Fruit fly (Drosophila melanogaster) whole organism, embryonic: ENCODE data around the gene M6.

Source experiments
- Antp ChIP-seq: fragments of 200-800 bp; sonication (Bioruptor generic); optimal IDR thresholded peaks from 3 replicates; lab custom pipeline; 2016; ENCODE audit warnings: missing biosample characterization, missing genetic modification characterization
- Bgb ChIP-seq: fragments of 200-800 bp; sonication (Bioruptor generic); IDR thresholded peaks from 2 replicates; pipeline ENCODE4 v1.3.6; 2022; ENCODE audit warnings: missing biosample characterization, missing genetic modification characterization; ENCODE audit not compliant: partially characterized antibody
- CG10267 ChIP-seq: fragments of 200-800 bp; sonication (Bioruptor generic); optimal IDR thresholded peaks from 2 replicates; lab custom pipeline; 2018; ENCODE audit warnings: missing biosample characterization, mild to moderate bottlenecking, missing genetic modification characterization, moderate library complexity
- CG10543 ChIP-seq: fragments of 200-800 bp; sonication (Bioruptor generic); optimal IDR thresholded peaks from 3 replicates; lab custom pipeline; 2017; ENCODE audit warnings: missing biosample characterization, mild to moderate bottlenecking, missing genetic modification characterization, moderate library complexity
- CG12744 ChIP-seq: fragments of 200-800 bp; sonication (Bioruptor generic); optimal IDR thresholded peaks from 2 replicates; lab custom pipeline; 2016; ENCODE audit warnings: missing biosample characterization, missing genetic modification characterization
- CG13287 ChIP-seq: fragments of 200-800 bp; sonication (Bioruptor generic); IDR thresholded peaks from 2 replicates; pipeline ENCODE4 v1.3.6; 2022; ENCODE audit warnings: missing biosample characterization, missing genetic modification characterization; ENCODE audit not compliant: partially characterized antibody
- CG17829 ChIP-seq: fragments of 200-800 bp; optimal IDR thresholded peaks from 2 replicates; lab custom pipeline; 2019; ENCODE audit warnings: missing biosample characterization, mild to moderate bottlenecking, missing genetic modification characterization, moderate library complexity
- CG2120 ChIP-seq: fragments of 200-800 bp; sonication (Bioruptor generic); optimal IDR thresholded peaks from 3 replicates; lab custom pipeline; 2016; ENCODE audit warnings: missing biosample characterization, missing genetic modification characterization
- CG3847 ChIP-seq: fragments of 200-800 bp; sonication (Bioruptor generic); IDR thresholded peaks from 2 replicates; pipeline ENCODE4 v1.3.6; 2022; ENCODE audit warnings: missing biosample characterization, missing genetic modification characterization
- CG6791 ChIP-seq: fragments of 200-800 bp; sonication (Bioruptor generic); IDR thresholded peaks from 3 replicates; pipeline ENCODE4 v1.3.6; 2022; ENCODE audit warnings: missing biosample characterization, missing genetic modification characterization; ENCODE audit not compliant: partially characterized antibody
- CG7556 ChIP-seq: fragments of 200-800 bp; sonication (Bioruptor generic); optimal IDR thresholded peaks from 2 replicates; lab custom pipeline; 2017; ENCODE audit warnings: missing biosample characterization, mild to moderate bottlenecking, missing genetic modification characterization
- CG8388 ChIP-seq: fragments of 200-800 bp; sonication (Bioruptor generic); optimal IDR thresholded peaks from 2 replicates; lab custom pipeline; 2019; ENCODE audit warnings: missing biosample characterization, mild to moderate bottlenecking, missing genetic modification characterization, moderate library complexity
- CG9797 ChIP-seq: fragments of 200-800 bp; sonication (Bioruptor generic); optimal IDR thresholded peaks from 3 replicates; lab custom pipeline; 2018; ENCODE audit warnings: missing biosample characterization, mild to moderate bottlenecking, missing genetic modification characterization
- CTCF ChIP-seq: fragments of 200-800 bp; sonication (Bioruptor generic); optimal IDR thresholded peaks from 2 replicates; lab custom pipeline; 2017; ENCODE audit warnings: missing biosample characterization, mild to moderate bottlenecking, missing genetic modification characterization, moderate library complexity
- CoRest ChIP-seq: fragments of 200-800 bp; sonication (Bioruptor generic); optimal IDR thresholded peaks from 3 replicates; lab custom pipeline; 2018; ENCODE audit warnings: missing biosample characterization, mild to moderate bottlenecking, missing genetic modification characterization, moderate library complexity
- Dek ChIP-seq: fragments of 200-800 bp; sonication (Bioruptor generic); optimal IDR thresholded peaks from 3 replicates; lab custom pipeline; 2019; ENCODE audit warnings: missing biosample characterization, mild to moderate bottlenecking, missing genetic modification characterization, moderate library complexity
- E2f1 ChIP-seq: fragments of 200-800 bp; sonication (Bioruptor generic); IDR thresholded peaks from 2 replicates; pipeline ENCODE4 v1.3.6; 2022; ENCODE audit warnings: missing biosample characterization, missing genetic modification characterization
- Ets65A ChIP-seq: fragments of 200-800 bp; sonication (Bioruptor generic); peaks from one replicate; lab custom pipeline; 2016; ENCODE audit warnings: missing biosample characterization, missing genetic modification characterization
- Gsc ChIP-seq: fragments of 200-800 bp; sonication (Bioruptor generic); IDR thresholded peaks from 2 replicates; pipeline ENCODE4 v1.3.6; 2022; ENCODE audit warnings: missing biosample characterization, missing genetic modification characterization
- Kr ChIP-seq: fragments of 200-800 bp; sonication (Bioruptor generic); optimal IDR thresholded peaks from 2 replicates; lab custom pipeline; 2017; ENCODE audit warnings: missing biosample characterization, mild to moderate bottlenecking, missing genetic modification characterization
- MBD-R2 ChIP-seq: fragments of 200-800 bp; sonication (Bioruptor generic); IDR thresholded peaks from 2 replicates; pipeline ENCODE4 v1.3.6; 2022; ENCODE audit warnings: missing biosample characterization, missing genetic modification characterization
- Med ChIP-seq: fragments of 200-800 bp; sonication (Bioruptor generic); peaks from one replicate; lab custom pipeline; 2016; ENCODE audit warnings: missing biosample characterization, missing genetic modification characterization, mild to moderate bottlenecking, inconsistent platforms, moderate library complexity
- Myb ChIP-seq: fragments of 200-800 bp; sonication (Bioruptor generic); optimal IDR thresholded peaks from 2 replicates; lab custom pipeline; 2016; ENCODE audit warnings: missing biosample characterization, missing genetic modification characterization
- Xrp1 ChIP-seq: fragments of 200-800 bp; sonication (Bioruptor generic); IDR thresholded peaks from 2 replicates; pipeline ENCODE4 v1.3.6; 2022; ENCODE audit warnings: missing biosample characterization, missing genetic modification characterization
- YL-1 ChIP-seq: fragments of 200-800 bp; sonication (Bioruptor generic); optimal IDR thresholded peaks from 3 replicates; lab custom pipeline; 2017; ENCODE audit warnings: missing biosample characterization, mild to moderate bottlenecking, missing genetic modification characterization
- az2 ChIP-seq: fragments of 200-800 bp; sonication (Bioruptor generic); optimal IDR thresholded peaks from 3 replicates; lab custom pipeline; 2016; ENCODE audit warnings: missing biosample characterization, missing genetic modification characterization
- cg ChIP-seq: fragments of 200-800 bp; sonication (Bioruptor generic); optimal IDR thresholded peaks from 3 replicates; lab custom pipeline; 2019; ENCODE audit warnings: missing biosample characterization, mild to moderate bottlenecking, missing genetic modification characterization, moderate library complexity
- chinmo ChIP-seq: fragments of 200-800 bp; sonication (Bioruptor generic); IDR thresholded peaks from 4 replicates; pipeline ENCODE4 v1.3.6; 2022; ENCODE audit warnings: missing biosample characterization, missing genetic modification characterization; ENCODE audit not compliant: partially characterized antibody
- fd3F ChIP-seq: fragments of 200-800 bp; sonication (Bioruptor generic); optimal IDR thresholded peaks from 2 replicates; lab custom pipeline; 2018; ENCODE audit warnings: missing biosample characterization, mild to moderate bottlenecking, missing genetic modification characterization, moderate library complexity
- gfzf ChIP-seq: fragments of 200-800 bp; sonication (Bioruptor generic); optimal IDR thresholded peaks from 2 replicates; lab custom pipeline; 2016; ENCODE audit warnings: missing biosample characterization, mild to moderate bottlenecking, missing genetic modification characterization, moderate library complexity
- hbn ChIP-seq: fragments of 200-800 bp; sonication (Bioruptor generic); IDR thresholded peaks from 2 replicates; pipeline ENCODE4 v1.3.6; 2022; ENCODE audit warnings: missing biosample characterization, missing genetic modification characterization; ENCODE audit not compliant: partially characterized antibody
- jing ChIP-seq: fragments of 200-800 bp; sonication (Bioruptor generic); optimal IDR thresholded peaks from 2 replicates; lab custom pipeline; 2018; ENCODE audit warnings: missing biosample characterization, mild to moderate bottlenecking, missing genetic modification characterization
- lbe ChIP-seq: fragments of 200-800 bp; sonication (Bioruptor generic); optimal IDR thresholded peaks from 2 replicates; lab custom pipeline; 2016; ENCODE audit warnings: missing biosample characterization, mild to moderate bottlenecking, missing genetic modification characterization
- maf-S ChIP-seq: fragments of 200-800 bp; sonication (Bioruptor generic); optimal IDR thresholded peaks from 2 replicates; lab custom pipeline; 2016; ENCODE audit warnings: missing biosample characterization, missing genetic modification characterization
- nerfin-2 ChIP-seq: fragments of 200-800 bp; sonication (Bioruptor generic); IDR thresholded peaks from 2 replicates; pipeline ENCODE4 v1.3.6; 2022; ENCODE audit warnings: missing biosample characterization, missing genetic modification characterization; ENCODE audit not compliant: partially characterized antibody
- odd ChIP-seq: fragments of 200-800 bp; sonication (Bioruptor generic); optimal IDR thresholded peaks from 2 replicates; lab custom pipeline; 2017; ENCODE audit warnings: missing biosample characterization, mild to moderate bottlenecking, missing genetic modification characterization
- sd ChIP-seq: fragments of 200-800 bp; sonication (Bioruptor generic); optimal IDR thresholded peaks from 3 replicates; lab custom pipeline; 2018; ENCODE audit warnings: missing biosample characterization, mild to moderate bottlenecking, missing genetic modification characterization, moderate library complexity
- sens ChIP-seq: fragments of 200-800 bp; sonication (Bioruptor generic); peaks from one replicate; lab custom pipeline; 2016; ENCODE audit warnings: missing biosample characterization, missing genetic modification characterization
- sna ChIP-seq: fragments of 200-800 bp; sonication (Bioruptor generic); IDR thresholded peaks from 2 replicates; pipeline ENCODE4 v1.3.6; 2022; ENCODE audit warnings: missing biosample characterization, missing genetic modification characterization; ENCODE audit not compliant: partially characterized antibody
- sr ChIP-seq: fragments of 200-800 bp; sonication (Bioruptor generic); IDR thresholded peaks from 3 replicates; pipeline ENCODE4 v1.3.6; 2022; ENCODE audit warnings: missing biosample characterization, missing genetic modification characterization
- stc ChIP-seq: fragments of 200-800 bp; sonication (Bioruptor generic); IDR thresholded peaks from 2 replicates; pipeline ENCODE4 v1.3.6; 2022; ENCODE audit warnings: missing biosample characterization, missing genetic modification characterization
- stwl ChIP-seq: fragments of 200-800 bp; sonication (Bioruptor generic); optimal IDR thresholded peaks from 3 replicates; lab custom pipeline; 2018; ENCODE audit warnings: missing biosample characterization, mild to moderate bottlenecking, missing genetic modification characterization, moderate library complexity
- trem ChIP-seq: fragments of 200-800 bp; optimal IDR thresholded peaks from 3 replicates; lab custom pipeline; 2019; ENCODE audit warnings: missing biosample characterization, mild to moderate bottlenecking, missing genetic modification characterization, moderate library complexity
- zen ChIP-seq: fragments of 200-800 bp; sonication (Bioruptor generic); optimal IDR thresholded peaks from 3 replicates; lab custom pipeline; 2018; ENCODE audit warnings: missing biosample characterization, mild to moderate bottlenecking, missing genetic modification characterization, moderate library complexity
- zf30C ChIP-seq: fragments of 200-800 bp; sonication (Bioruptor generic); optimal IDR thresholded peaks from 3 replicates; lab custom pipeline; 2018; ENCODE audit warnings: missing biosample characterization, mild to moderate bottlenecking, missing genetic modification characterization

Gene M6

dm6 chr3L:21516716-21517266, 9.1 kb downstream of the M6 start (continued):
- TF ChIP-seq zen (tag; lab: Kevin White, UChicago): peak; percentile 26
- TF ChIP-seq CG7556: peak; percentile 8
- TF ChIP-seq CG12744 (GFP tag; lab: Kevin White, UChicago): no peak
- TF ChIP-seq CG10543 (GFP tag; lab: Kevin White, UChicago): no peak
- no peak for TF ChIP-seq E2f1 (GFP tag; lab: Robert Waterston, UW)
- TF ChIP-seq gfzf (GFP tag; lab: Kevin White, UChicago): peak; percentile 95
- no peak for TF ChIP-seq jing (GFP tag; lab: Kevin White, UChicago)

DNA sequence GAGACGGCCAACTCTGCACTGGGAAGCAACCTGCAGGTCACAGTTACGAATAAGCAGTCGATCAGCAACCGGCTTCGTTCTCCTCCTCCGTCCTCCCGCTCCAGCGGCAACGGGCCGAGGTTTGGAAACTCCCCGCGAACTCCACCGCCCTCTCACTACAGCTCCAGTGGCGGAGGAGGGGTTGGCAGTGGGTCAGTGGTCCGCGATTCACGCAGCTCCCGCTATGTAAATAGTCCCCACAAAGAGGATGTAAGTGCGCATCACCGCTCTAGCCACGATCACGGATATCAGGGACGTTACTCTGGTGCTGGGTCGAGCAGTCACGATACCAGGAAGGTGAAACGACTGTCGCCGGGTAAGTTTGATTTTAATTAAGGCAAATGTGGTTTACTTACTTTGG, 10.7 kb downstream of the M6 start:
- peak; percentile 91 for TF ChIP-seq Ets65A (GFP tag; lab: Kevin White, UChicago)
- no peak for TF ChIP-seq nerfin-2
- TF ChIP-seq CG6791 (GFP tag; lab: Robert Waterston, UW): 0 out of 3 replicates have a peak, but pooled peaks have one; percentile 15
- peak; percentile 30 for TF ChIP-seq Med (GFP tag; lab: Kevin White, UChicago)
- TF ChIP-seq CoRest: no peak

DNA sequence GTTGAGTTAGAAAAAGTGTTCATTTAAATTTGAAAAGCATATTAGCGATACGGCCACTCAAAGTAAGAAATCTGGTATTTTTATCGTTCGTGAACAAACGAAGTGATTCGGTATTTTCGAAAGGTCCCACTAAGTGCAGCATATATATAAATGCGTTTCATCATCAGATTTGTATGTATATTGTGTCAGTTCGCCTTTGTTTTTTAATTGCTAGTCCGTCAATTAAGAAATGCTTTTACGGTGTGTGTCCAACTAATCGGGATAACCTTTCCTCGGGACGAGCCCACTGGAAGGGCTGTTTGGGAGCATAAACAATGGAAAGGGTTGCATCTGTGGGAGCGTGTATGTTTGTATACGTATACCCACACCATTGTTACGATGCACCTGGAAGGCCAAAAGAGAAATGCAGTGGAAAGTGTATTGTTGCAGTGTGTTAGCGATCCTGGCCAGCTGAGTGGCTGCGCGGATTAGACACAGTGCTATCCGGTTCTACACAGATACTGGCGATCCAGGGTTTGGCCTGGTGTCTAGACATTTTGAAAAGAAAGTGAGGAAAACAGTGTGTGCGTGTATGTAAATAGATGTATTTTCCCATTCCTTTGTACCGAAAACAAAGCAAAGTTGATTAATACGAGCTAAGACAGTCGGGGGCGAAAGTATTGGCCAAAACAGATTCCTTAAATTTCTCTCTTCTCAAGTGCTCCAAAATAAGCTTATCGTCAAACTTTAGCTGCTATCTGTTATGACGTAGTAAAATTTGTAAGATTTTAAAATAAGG, 15.6 kb downstream of the M6 start, which contains the start of gene CG7611:
Gene CG7611 (plus strand): TSS at position 128 of the 778 bp plus-strand sequence.
- TF ChIP-seq Bgb (GFP tag; lab: Robert Waterston, UW): 0 out of 2 replicates have a peak, but pooled peaks have one; percentile 27
- no peak for TF ChIP-seq CG3847 (GFP tag; lab: Robert Waterston, UW)
- TF ChIP-seq CG17829: peak; percentile 31
- TF ChIP-seq MBD-R2 (GFP tag; lab: Robert Waterston, UW): peak; percentile 36
- TF ChIP-seq E2f1 (GFP tag; lab: Robert Waterston, UW): no peak
- peak; percentile 50 for TF ChIP-seq sna (GFP tag; lab: Robert Waterston, UW)
- TF ChIP-seq lbe (GFP tag; lab: Kevin White, UChicago): peak; percentile 11
- 0 out of 2 replicates have a peak, but pooled peaks have one; percentile 4 for TF ChIP-seq stc
- TF ChIP-seq Antp (GFP tag; lab: Kevin White, UChicago): no peak
- TF ChIP-seq Xrp1 (GFP tag; lab: Robert Waterston, UW): no peak
- TF ChIP-seq sd (tag; lab: Kevin White, UChicago): no peak
- TF ChIP-seq odd (GFP tag; lab: Kevin White, UChicago): no peak
- TF ChIP-seq YL-1 (GFP tag; lab: Kevin White, UChicago): peak; percentile 70
- TF ChIP-seq Gsc (GFP tag; lab: Robert Waterston, UW): no peak
- TF ChIP-seq hbn (GFP tag; lab: Robert Waterston, UW): peak; percentile 21; the same call in 1 of the 2 replicates
- peak; percentile 96 for TF ChIP-seq Kr (GFP tag; lab: Kevin White, UChicago)
- TF ChIP-seq cg (GFP tag; lab: Kevin White, UChicago): peak; percentile 66
- TF ChIP-seq Dek (tag; lab: Kevin White, UChicago): no peak
- TF ChIP-seq zf30C (GFP tag; lab: Kevin White, UChicago): no peak
- no peak for TF ChIP-seq fd3F (GFP tag; lab: Kevin White, UChicago)
- no peak for TF ChIP-seq sr (GFP tag; lab: Robert Waterston, UW)
- no peak for TF ChIP-seq CTCF (GFP tag; lab: Kevin White, UChicago)
- no peak for TF ChIP-seq az2
- TF ChIP-seq stwl (tag; lab: Kevin White, UChicago): peak; percentile 57
- TF ChIP-seq CG9797: peak; percentile 87
- no peak for TF ChIP-seq CG8388
- peak; percentile 52 for TF ChIP-seq trem (tag; lab: Kevin White, UChicago)
- no peak for TF ChIP-seq CG2120 (GFP tag; lab: Kevin White, UChicago)
- peak; percentile 48 for TF ChIP-seq CG10267 (tag; lab: Kevin White, UChicago)
- no peak for TF ChIP-seq maf-S (GFP tag; lab: Kevin White, UChicago)
- peak; percentile 27; the same call in 1 of the 2 replicates for TF ChIP-seq CG13287
- 0 out of 4 replicates have a peak, but pooled peaks have one; percentile 69 for TF ChIP-seq chinmo
- TF ChIP-seq sens (GFP tag; lab: Kevin White, UChicago): peak; percentile 59
- peak; percentile 40 for TF ChIP-seq Myb (GFP tag; lab: Kevin White, UChicago)
